Fruit fly (Drosophila melanogaster) whole organism, embryonic: ENCODE results near the gene Obp99a.
A peak's percentile ranks its signal among the peaks of the same experiment; 100 is the strongest.

Experiments
- Ada2b ChIP-seq: fragments of 200-800 bp; sonication (Bioruptor generic); IDR thresholded peaks from 2 replicates; pipeline ENCODE4 v1.3.6; 2022; ENCODE audit warnings: missing biosample characterization, missing genetic modification characterization
- CG10267 ChIP-seq: fragments of 200-800 bp; sonication (Bioruptor generic); optimal IDR thresholded peaks from 2 replicates; lab custom pipeline; 2018; ENCODE audit warnings: missing biosample characterization, mild to moderate bottlenecking, missing genetic modification characterization, moderate library complexity
- CG10366 ChIP-seq: fragments of 200-800 bp; sonication (Bioruptor generic); IDR thresholded peaks from 2 replicates; pipeline ENCODE4 v1.3.6; 2022; ENCODE audit warnings: missing biosample characterization, missing genetic modification characterization
- CG11456 ChIP-seq: fragments of 200-800 bp; sonication (Bioruptor generic); IDR thresholded peaks from 3 replicates; pipeline ENCODE4 v1.3.6; 2022; ENCODE audit warnings: missing biosample characterization, missing genetic modification characterization
- CG11560 ChIP-seq: fragments of 200-800 bp; sonication (Bioruptor generic); IDR thresholded peaks from 3 replicates; pipeline ENCODE4 v1.3.6; 2022; ENCODE audit warnings: missing biosample characterization, missing genetic modification characterization
- CG1233 ChIP-seq: fragments of 200-800 bp; sonication (Bioruptor generic); optimal IDR thresholded peaks from 4 replicates; lab custom pipeline; 2018; ENCODE audit warnings: missing biosample characterization, mild to moderate bottlenecking, missing genetic modification characterization
- CG12391 ChIP-seq: fragments of 200-800 bp; sonication (Bioruptor generic); optimal IDR thresholded peaks from 3 replicates; lab custom pipeline; 2018; ENCODE audit warnings: missing biosample characterization, mild to moderate bottlenecking, missing genetic modification characterization, moderate library complexity
- CG13296 ChIP-seq: fragments of 200-800 bp; sonication (Bioruptor generic); optimal IDR thresholded peaks from 3 replicates; lab custom pipeline; 2018; ENCODE audit warnings: missing biosample characterization, mild to moderate bottlenecking, missing genetic modification characterization
- CG14667 ChIP-seq: fragments of 200-800 bp; sonication (Bioruptor generic); IDR thresholded peaks from 2 replicates; pipeline ENCODE4 v1.3.6; 2022; ENCODE audit warnings: missing biosample characterization, missing genetic modification characterization
- CG15514 ChIP-seq: fragments of 200-800 bp; sonication (Bioruptor generic); optimal IDR thresholded peaks from 3 replicates; lab custom pipeline; 2017; ENCODE audit warnings: missing biosample characterization, missing genetic modification characterization, mild to moderate bottlenecking, moderate library complexity, missing genetic modification reagents
- CG17612 ChIP-seq: fragments of 200-800 bp; sonication (Bioruptor generic); IDR thresholded peaks from 2 replicates; pipeline ENCODE4 v1.3.6; 2022; ENCODE audit warnings: missing biosample characterization, missing genetic modification characterization
- CG2116 ChIP-seq: fragments of 200-800 bp; sonication (Bioruptor generic); optimal IDR thresholded peaks from 3 replicates; lab custom pipeline; 2018; ENCODE audit warnings: missing biosample characterization, mild to moderate bottlenecking, missing genetic modification characterization
- CG2712 ChIP-seq: fragments of 200-800 bp; optimal IDR thresholded peaks from 3 replicates; lab custom pipeline; 2019; ENCODE audit warnings: missing biosample characterization, mild to moderate bottlenecking, missing genetic modification characterization, moderate library complexity
- CG33557 ChIP-seq: fragments of 200-800 bp; sonication (Bioruptor generic); optimal IDR thresholded peaks from 2 replicates; lab custom pipeline; 2019; ENCODE audit warnings: missing biosample characterization, mild to moderate bottlenecking, missing genetic modification characterization, moderate library complexity
- CG42726 ChIP-seq: fragments of 200-800 bp; sonication (Bioruptor generic); IDR thresholded peaks from 2 replicates; pipeline ENCODE4 v1.3.6; 2022; ENCODE audit warnings: missing biosample characterization, missing genetic modification characterization; ENCODE audit not compliant: partially characterized antibody
- CG43689 ChIP-seq: fragments of 200-800 bp; sonication (Bioruptor generic); IDR thresholded peaks from 2 replicates; pipeline ENCODE4 v1.3.6; 2022; ENCODE audit warnings: missing biosample characterization, missing genetic modification characterization
- CG4404 ChIP-seq: fragments of 200-800 bp; sonication (Bioruptor generic); IDR thresholded peaks from 2 replicates; pipeline ENCODE4 v1.3.6; 2022; ENCODE audit warnings: missing biosample characterization, missing genetic modification characterization
- CG4617 ChIP-seq: fragments of 200-800 bp; sonication (Bioruptor generic); optimal IDR thresholded peaks from 3 replicates; lab custom pipeline; 2016; ENCODE audit warnings: missing biosample characterization, missing genetic modification characterization, borderline replicate concordance
- CG4707 ChIP-seq: fragments of 200-800 bp; sonication (Bioruptor generic); optimal IDR thresholded peaks from 2 replicates; lab custom pipeline; 2018; ENCODE audit warnings: missing biosample characterization, mild to moderate bottlenecking, missing genetic modification characterization, moderate library complexity
- CG4820 ChIP-seq: fragments of 200-800 bp; sonication (Bioruptor generic); optimal IDR thresholded peaks from 3 replicates; lab custom pipeline; 2016; ENCODE audit warnings: missing biosample characterization, missing genetic modification characterization
- CG6791 ChIP-seq: fragments of 200-800 bp; sonication (Bioruptor generic); IDR thresholded peaks from 3 replicates; pipeline ENCODE4 v1.3.6; 2022; ENCODE audit warnings: missing biosample characterization, missing genetic modification characterization; ENCODE audit not compliant: partially characterized antibody
- CG9215 ChIP-seq: fragments of 200-800 bp; sonication (Bioruptor generic); IDR thresholded peaks from 2 replicates; pipeline ENCODE4 v1.3.6; 2022; ENCODE audit warnings: missing biosample characterization, missing genetic modification characterization
- Dip2 ChIP-seq: fragments of 200-800 bp; sonication (Bioruptor generic); IDR thresholded peaks from 2 replicates; pipeline ENCODE4 v1.3.6; 2022; ENCODE audit warnings: missing biosample characterization, missing genetic modification characterization
- Dp ChIP-seq: fragments of 200-800 bp; sonication (Bioruptor generic); optimal IDR thresholded peaks from 2 replicates; lab custom pipeline; 2018; ENCODE audit warnings: missing biosample characterization, mild to moderate bottlenecking, missing genetic modification characterization, moderate library complexity
- HLH3B ChIP-seq: fragments of 200-800 bp; sonication (Bioruptor generic); IDR thresholded peaks from 2 replicates; pipeline ENCODE4 v1.3.6; 2022; ENCODE audit warnings: missing biosample characterization, missing genetic modification characterization
- Nf-YB ChIP-seq: fragments of 200-800 bp; sonication (Bioruptor generic); optimal IDR thresholded peaks from 3 replicates; lab custom pipeline; 2019; ENCODE audit warnings: missing biosample characterization, mild to moderate bottlenecking, missing genetic modification characterization, moderate library complexity
- Nf-YC ChIP-seq: fragments of 200-800 bp; optimal IDR thresholded peaks from 3 replicates; lab custom pipeline; 2019; ENCODE audit warnings: missing biosample characterization, mild to moderate bottlenecking, missing genetic modification characterization, moderate library complexity
- Ptx1 ChIP-seq: fragments of 200-800 bp; sonication (Bioruptor generic); IDR thresholded peaks from 2 replicates; pipeline ENCODE4 v1.3.6; 2022; ENCODE audit warnings: missing biosample characterization, missing genetic modification characterization
- Tbp ChIP-seq: fragments of >200 bp; optimal IDR thresholded peaks from 2 replicates; lab custom pipeline; 2018; ENCODE audit warnings: missing biosample characterization, missing genetic modification characterization
- ci ChIP-seq: fragments of 200-800 bp; sonication (Bioruptor generic); IDR thresholded peaks from 3 replicates; pipeline ENCODE4 v1.3.6; 2022; ENCODE audit warnings: missing biosample characterization, missing genetic modification characterization
- da ChIP-seq: fragments of 200-800 bp; sonication (Bioruptor generic); optimal IDR thresholded peaks from 2 replicates; lab custom pipeline; 2016; ENCODE audit warnings: missing biosample characterization, missing genetic modification characterization
- dan ChIP-seq: fragments of 200-800 bp; sonication (Bioruptor generic); IDR thresholded peaks from 2 replicates; pipeline ENCODE4 v1.3.6; 2022; ENCODE audit warnings: missing biosample characterization, missing genetic modification characterization
- dmrt11E ChIP-seq: fragments of 200-800 bp; sonication (Bioruptor generic); optimal IDR thresholded peaks from 3 replicates; lab custom pipeline; 2018; ENCODE audit warnings: missing biosample characterization, mild to moderate bottlenecking, missing genetic modification characterization, moderate library complexity
- emc ChIP-seq: fragments of 200-800 bp; sonication (Bioruptor generic); optimal IDR thresholded peaks from 2 replicates; lab custom pipeline; 2016; ENCODE audit warnings: missing biosample characterization, missing genetic modification characterization
- en ChIP-seq: fragments of 200-800 bp; sonication (Bioruptor generic); optimal IDR thresholded peaks from 2 replicates; lab custom pipeline; 2016; ENCODE audit warnings: missing biosample characterization, missing genetic modification characterization
- fru ChIP-seq: fragments of >200 bp; optimal IDR thresholded peaks from 2 replicates; lab custom pipeline; 2017
- gsb-n ChIP-seq: fragments of 200-800 bp; sonication (Bioruptor generic); optimal IDR thresholded peaks from 3 replicates; lab custom pipeline; 2018; ENCODE audit warnings: missing biosample characterization, mild to moderate bottlenecking, missing genetic modification characterization
- insv ChIP-seq, 2 experiments: fragments of 200-800 bp; sonication (Bioruptor generic); optimal IDR thresholded peaks; 3 replicates each; lab custom pipeline; 2016 to 2018; ENCODE audit warnings: missing biosample characterization in 2 of 2, missing genetic modification characterization in 2 of 2
- jumu ChIP-seq: fragments of 200-800 bp; sonication (Bioruptor generic); optimal IDR thresholded peaks from 3 replicates; lab custom pipeline; 2016; ENCODE audit warnings: missing biosample characterization, missing genetic modification characterization
- kah ChIP-seq: fragments of 200-800 bp; sonication (Bioruptor generic); optimal IDR thresholded peaks from 2 replicates; lab custom pipeline; 2018; ENCODE audit warnings: missing biosample characterization, mild to moderate bottlenecking, missing genetic modification characterization
- kni ChIP-seq: fragments of 200-800 bp; sonication (Bioruptor generic); optimal IDR thresholded peaks from 3 replicates; lab custom pipeline; 2017; ENCODE audit warnings: mild to moderate bottlenecking, missing biosample characterization, missing genetic modification reagents, missing genetic modification characterization
- lola ChIP-seq, 3 experiments: fragments of >200 bp in 2 of 3; fragments of 200-800 bp in 1 of 3; sonication (Bioruptor generic) in 1 of 3; optimal IDR thresholded peaks; 2 replicates each; lab custom pipeline; 2017 to 2019; ENCODE audit warnings: missing biosample characterization in 3 of 3, missing genetic modification characterization in 3 of 3, mild to moderate bottlenecking in 1 of 3, moderate library complexity in 1 of 3
- luna ChIP-seq: fragments of 200-800 bp; sonication (Bioruptor generic); optimal IDR thresholded peaks from 2 replicates; lab custom pipeline; 2016; ENCODE audit warnings: missing biosample characterization, missing genetic modification characterization
- mld ChIP-seq: fragments of 200-800 bp; sonication (Bioruptor generic); IDR thresholded peaks from 3 replicates; pipeline ENCODE4 v1.3.6; 2022; ENCODE audit warnings: missing biosample characterization, missing genetic modification characterization; ENCODE audit not compliant: partially characterized antibody
- pan ChIP-seq, 4 experiments: fragments of >200 bp in 3 of 4; fragments of 200-800 bp in 1 of 4; sonication (Bioruptor generic) in 1 of 4; optimal IDR thresholded peaks in 3 of 4; IDR thresholded peaks in 1 of 4; 2 replicates each; pipeline versions ENCODE4 v1.3.6 to Lab custom; 2017 to 2022; ENCODE audit warnings: missing biosample characterization in 2 of 4, missing genetic modification characterization in 2 of 4, mixed read lengths in 1 of 4
- scrt ChIP-seq: fragments of 200-800 bp; sonication (Bioruptor generic); optimal IDR thresholded peaks from 2 replicates; lab custom pipeline; 2018; ENCODE audit warnings: missing biosample characterization, mild to moderate bottlenecking, missing genetic modification characterization, moderate library complexity
- sens ChIP-seq: fragments of 200-800 bp; sonication (Bioruptor generic); peaks from one replicate; lab custom pipeline; 2016; ENCODE audit warnings: missing biosample characterization, missing genetic modification characterization
- sim ChIP-seq: fragments of 200-800 bp; sonication (Bioruptor generic); IDR thresholded peaks from 2 replicates; pipeline ENCODE4 v1.3.6; 2022; ENCODE audit warnings: missing biosample characterization, missing genetic modification characterization
- usp ChIP-seq: fragments of >200 bp; optimal IDR thresholded peaks from 2 replicates; lab custom pipeline; 2017; ENCODE audit warnings: missing biosample characterization, missing genetic modification characterization
- vfl ChIP-seq: fragments of 200-800 bp; sonication (Bioruptor generic); optimal IDR thresholded peaks from 2 replicates; lab custom pipeline; 2016; ENCODE audit warnings: missing biosample characterization, missing genetic modification characterization

The Obp99a gene

dm6 chr3R:29689833-29690538, 18.5 kb downstream of the Obp99a start (continued):
- TF ChIP-seq CG33557 (no peak), Dip2 (GFP tag; lab: Robert Waterston, UW) (no peak), scrt (GFP tag; lab: Kevin White, UChicago) (no peak), usp (no peak), luna (GFP tag; lab: Kevin White, UChicago) (no peak), CG15514 (GFP tag; lab: Kevin White, UChicago) (no peak), CG2116 (GFP tag; lab: Kevin White, UChicago) (no peak), dan (no peak), CG12391 (no peak), ci (peak; percentile 17; the same call in 1 of the 3 replicates), Ptx1 (GFP tag; lab: Robert Waterston, UW) (no peak), en (no peak), insv (GFP tag; optimal IDR thresholded peaks at IDR 0.05; lab: Kevin White, UChicago) (no peak), CG4404 (no peak), CG4617 (no peak), CG42726 (GFP tag; lab: Robert Waterston, UW) (no peak), CG14667 (GFP tag; lab: Robert Waterston, UW) (no peak), CG6791 (GFP tag; lab: Robert Waterston, UW) (no peak), gsb-n (no peak), CG10267 (tag; lab: Kevin White, UChicago) (no peak), dmrt11E (tag; lab: Kevin White, UChicago) (no peak), Ada2b (GFP tag; lab: Robert Waterston, UW) (no peak), Tbp (GFP tag; lab: Kevin White, UChicago) (no peak), fru (lab: Kevin White, UChicago) (no peak), da (no peak), HLH3B (GFP tag; lab: Robert Waterston, UW) (no peak), CG13296 (GFP tag; lab: Kevin White, UChicago) (no peak), CG9215 (no peak), CG4820 (GFP tag; lab: Kevin White, UChicago) (no peak), CG43689 (GFP tag; lab: Robert Waterston, UW) (no peak), emc (no peak), CG11456 (no peak), kah (no peak), jumu (no peak), CG17612 (no peak), Nf-YB (GFP tag; lab: Kevin White, UChicago) (peak; percentile 57), CG4707 (GFP tag; lab: Kevin White, UChicago) (no peak), sim (GFP tag; lab: Robert Waterston, UW) (no peak), sens (GFP tag; lab: Kevin White, UChicago) (peak; percentile 79), vfl (no peak), mld (GFP tag; lab: Robert Waterston, UW) (no peak), lola (GFP tag; optimal IDR thresholded peaks at IDR 0.05; lab: Kevin White, UChicago) (no peak), CG11560 (tag; lab: Robert Waterston, UW) (no peak), CG1233 (no peak), Dp (no peak), CG2712 (tag; lab: Kevin White, UChicago) (no peak), Nf-YC (tag; lab: Kevin White, UChicago) (peak; percentile 71), kni (GFP tag; lab: Kevin White, UChicago) (no peak), pan (optimal IDR thresholded peaks at IDR 0.05; lab: Kevin White, UChicago) (no peak), pan (GFP tag; optimal IDR thresholded peaks at IDR 0.05 in 1 of 2, IDR thresholded peaks at IDR 0.05 in 1 of 2) (no peak), CG10366 (no peak)
